Worm (Caenorhabditis elegans) whole organism, L4 larva: Measurements from ENCODE around the gene srh-204.
A peak's percentile ranks its signal among the peaks of the same experiment; 100 is the strongest.
"Not testable (repeated sequence)": the region's sequence is repeated elsewhere in the genome, so short reads cannot be mapped to it uniquely, and the experiment has no call there.

ENCODE experiments used
- F10B5.3 ChIP-seq: sonication (generic microtip); optimal IDR thresholded peaks from 2 replicates; lab custom pipeline; 2016; ENCODE audit warnings: mild to moderate bottlenecking, missing genetic modification characterization, missing compliant biosample characterization
- Y75B8A.6 ChIP-seq: fragments of 200-800 bp; sonication (Bioruptor generic); IDR thresholded peaks from 2 replicates; pipeline ENCODE4 v1.3.6; 2022; ENCODE audit warnings: missing genetic modification reagents, missing genetic modification characterization, missing compliant biosample characterization
- aha-1 ChIP-seq: fragments of 150-350 bp; peaks from one replicate; lab custom pipeline; 2014; ENCODE audit warnings: missing biosample characterization, missing genetic modification characterization
- ama-1 ChIP-seq: fragments of 150-350 bp; optimal IDR thresholded peaks from 2 replicates; lab custom pipeline; 2014; ENCODE audit warnings: inconsistent platforms, mixed read lengths
- ces-1 ChIP-seq: fragments of 150-350 bp; sonication (generic microtip); optimal IDR thresholded peaks from 4 replicates; lab custom pipeline; 2014; ENCODE audit warnings: missing biosample characterization, missing genetic modification reagents, missing genetic modification characterization
- ctbp-1 ChIP-seq: fragments of 200-800 bp; sonication (Bioruptor generic); IDR thresholded peaks from 2 replicates; pipeline ENCODE4 v1.3.6; 2022; ENCODE audit warnings: missing genetic modification reagents, missing genetic modification characterization, missing compliant biosample characterization
- daf-19 ChIP-seq: fragments of 200-800 bp; sonication (Bioruptor generic); conservative IDR thresholded peaks from 2 replicates; pipeline ENCODE4 v1.3.6; 2022; ENCODE audit warnings: missing genetic modification characterization, missing compliant biosample characterization
- dpl-1 ChIP-seq: fragments of 150-350 bp; optimal IDR thresholded peaks from 2 replicates; lab custom pipeline; 2014; ENCODE audit warnings: missing biosample characterization, missing genetic modification reagents, missing genetic modification characterization
- egl-27 ChIP-seq: sonication (generic microtip); optimal IDR thresholded peaks from 3 replicates; lab custom pipeline; 2017; ENCODE audit warnings: missing biosample characterization, missing genetic modification reagents, missing genetic modification characterization
- hlh-30 ChIP-seq: sonication (generic microtip); optimal IDR thresholded peaks from 2 replicates; lab custom pipeline; 2017; ENCODE audit warnings: antibody characterized with exemption, mild to moderate bottlenecking, missing genetic modification characterization, missing compliant biosample characterization; ENCODE audit not compliant: insufficient read depth
- hmg-1.1 ChIP-seq: fragments of 200-800 bp; sonication (Bioruptor generic); IDR thresholded peaks from 2 replicates; pipeline ENCODE4 v1.3.6; 2022; ENCODE audit warnings: missing genetic modification reagents, missing genetic modification characterization, missing compliant biosample characterization
- lin-1 ChIP-seq: fragments of 200-800 bp; sonication (Bioruptor generic); IDR thresholded peaks from 2 replicates; pipeline ENCODE4 v1.3.6; 2022; ENCODE audit warnings: missing genetic modification reagents, missing genetic modification characterization, missing compliant biosample characterization
- lin-39 ChIP-seq: fragments of 150-350 bp; optimal IDR thresholded peaks from 2 replicates; lab custom pipeline; 2014; ENCODE audit warnings: missing biosample characterization, missing genetic modification reagents, missing genetic modification characterization
- mdl-1 ChIP-seq, 2 experiments: fragments of 150-350 bp in 1 of 2; sonication (generic microtip) in 1 of 2; optimal IDR thresholded peaks; 2 replicates each; lab custom pipeline; 2014 to 2017; ENCODE audit warnings: missing biosample characterization in 2 of 2, missing genetic modification characterization in 2 of 2
- nhr-25 ChIP-seq: sonication (generic microtip); optimal IDR thresholded peaks from 2 replicates; lab custom pipeline; 2017; ENCODE audit warnings: missing genetic modification characterization, mild to moderate bottlenecking, missing compliant biosample characterization, antibody characterized with exemption, moderate library complexity, borderline replicate concordance; ENCODE audit not compliant: insufficient read depth
- pha-4 ChIP-seq, 2 experiments: fragments of 150-350 bp in 1 of 2; fragments of 200-800 bp in 1 of 2; sonication (Bioruptor generic) in 1 of 2; IDR thresholded peaks in 1 of 2; optimal IDR thresholded peaks in 1 of 2; 2 replicates each; pipeline versions ENCODE4 v1.3.6 to Lab custom; 2014 to 2022; ENCODE audit warnings: missing genetic modification characterization in 2 of 2, missing genetic modification reagents in 2 of 2, missing biosample characterization in 1 of 2, missing compliant biosample characterization in 1 of 2
- saeg-2 ChIP-seq: fragments of 200-800 bp; sonication (Bioruptor generic); IDR thresholded peaks from 2 replicates; pipeline ENCODE4 v1.3.6; 2022; ENCODE audit warnings: missing genetic modification reagents, missing genetic modification characterization, missing compliant biosample characterization
- snpc-1.2 ChIP-seq: fragments of 200-800 bp; sonication (Bioruptor generic); IDR thresholded peaks from 2 replicates; pipeline ENCODE4 v1.3.6; 2022; ENCODE audit warnings: missing genetic modification reagents, missing genetic modification characterization, missing compliant biosample characterization
- snpc-4 ChIP-seq: fragments of 150-350 bp; optimal IDR thresholded peaks from 2 replicates; lab custom pipeline; 2014; ENCODE audit warnings: missing biosample characterization, missing genetic modification characterization
- tag-97 ChIP-seq: fragments of 200-800 bp; sonication (Bioruptor generic); IDR thresholded peaks from 2 replicates; pipeline ENCODE4 v1.3.6; 2022; ENCODE audit warnings: missing genetic modification characterization, missing compliant biosample characterization
- tra-1 ChIP-seq: fragments of 200-800 bp; sonication (Bioruptor generic); IDR thresholded peaks from 2 replicates; pipeline ENCODE4 v1.3.6; 2022; ENCODE audit warnings: missing genetic modification reagents, missing genetic modification characterization, missing compliant biosample characterization
- unc-62 ChIP-seq, 3 experiments: fragments of 150-350 bp in 1 of 3; sonication (generic microtip); optimal IDR thresholded peaks in 2 of 3; peaks in 1 of 3; 1 replicate in 1 of 3; 2 replicates in 2 of 3; lab custom pipeline; 2014 to 2017; ENCODE audit warnings: missing biosample characterization in 3 of 3, missing genetic modification characterization in 3 of 3, missing genetic modification reagents in 3 of 3, missing genotype in 1 of 3
- zfp-2 ChIP-seq: sonication (generic microtip); optimal IDR thresholded peaks from 2 replicates; lab custom pipeline; 2016; ENCODE audit warnings: mild to moderate bottlenecking, missing genetic modification characterization, missing compliant biosample characterization
- zip-2 ChIP-seq: fragments of 150-350 bp; optimal IDR thresholded peaks from 2 replicates; lab custom pipeline; 2014; ENCODE audit warnings: missing biosample characterization, missing genetic modification characterization

srh-204 gene

DNA sequence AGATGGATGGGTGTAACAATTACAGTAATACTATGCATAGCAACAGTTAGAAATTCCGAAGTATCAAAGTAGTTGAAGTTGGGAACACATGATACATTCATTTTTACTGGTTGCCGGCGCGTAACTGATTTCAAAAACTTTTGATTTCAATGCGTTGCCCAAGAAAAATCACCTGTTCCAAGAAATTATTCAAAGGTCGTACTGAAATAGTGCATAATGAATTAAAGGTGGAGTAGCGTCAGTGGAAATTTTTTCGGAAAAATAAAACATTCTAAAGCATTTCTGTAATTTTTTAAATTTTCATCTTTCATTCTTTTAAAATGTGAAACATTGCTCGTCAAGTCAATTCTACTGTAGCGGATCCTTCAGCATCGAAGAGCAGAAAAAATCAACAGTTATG lies at the start of gene srh-204:
Gene srh-204 (minus strand): TSS at position 101 of the 400 bp plus-strand sequence.
- TF ChIP-seq mdl-1 (tag; optimal IDR thresholded peaks at IDR 0.05; lab: Kevin White, UChicago) = no peak
- TF ChIP-seq aha-1 (tag; lab: Kevin White, UChicago) = peak; percentile 86

- TF ChIP-seq egl-27 (tag; lab: Kevin White, UChicago); snpc-4 (tag; lab: Kevin White, UChicago); lin-1 (GFP tag; lab: Robert Waterston, UW): not testable (repeated sequence)
These were observed 44.5 kb upstream of the srh-204 start, which contains the start of gene srt-19 for ce11 chrV:4284737-4285136. Gene srt-19 (plus strand): TSS chrV:4285037.

DNA sequence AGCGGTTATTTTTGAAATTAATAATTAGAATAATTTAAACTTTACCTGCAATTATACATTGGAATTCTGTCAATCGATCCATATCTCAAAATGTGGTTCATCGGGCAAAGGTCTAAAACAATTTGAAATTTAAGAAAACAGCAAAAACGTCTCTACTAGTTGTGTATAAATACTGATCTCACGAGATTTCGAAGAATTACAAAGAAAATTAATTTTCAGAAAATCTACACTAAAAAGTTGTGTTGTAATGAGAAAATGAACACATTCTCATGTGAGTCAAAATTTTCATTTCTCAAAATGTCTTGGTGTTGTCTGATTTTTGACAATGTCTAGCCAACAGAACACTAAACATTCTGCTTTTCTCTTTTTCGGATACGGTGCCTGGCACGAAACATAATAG lies 41.5 kb upstream of the srh-204 start, which contains the start of gene srt-37:
Gene srt-37 (minus strand): TSS at position 101 of the 400 bp plus-strand sequence.
- TF ChIP-seq snpc-1.2 (GFP tag; lab: Robert Waterston, UW); F10B5.3 (tag; lab: Kevin White, UChicago); zip-2 (tag; lab: Kevin White, UChicago): not testable (repeated sequence)

ce11 chrV:4278735-4279134 lies 38.5 kb upstream of the srh-204 start, which contains the start of gene srt-20:
Gene srt-20 (minus strand): TSS chrV:4278835.
- TF ChIP-seq hmg-1.1; tag-97 (GFP tag; lab: Robert Waterston, UW); hlh-30 (tag; lab: Kevin White, UChicago): not testable (repeated sequence)

DNA sequence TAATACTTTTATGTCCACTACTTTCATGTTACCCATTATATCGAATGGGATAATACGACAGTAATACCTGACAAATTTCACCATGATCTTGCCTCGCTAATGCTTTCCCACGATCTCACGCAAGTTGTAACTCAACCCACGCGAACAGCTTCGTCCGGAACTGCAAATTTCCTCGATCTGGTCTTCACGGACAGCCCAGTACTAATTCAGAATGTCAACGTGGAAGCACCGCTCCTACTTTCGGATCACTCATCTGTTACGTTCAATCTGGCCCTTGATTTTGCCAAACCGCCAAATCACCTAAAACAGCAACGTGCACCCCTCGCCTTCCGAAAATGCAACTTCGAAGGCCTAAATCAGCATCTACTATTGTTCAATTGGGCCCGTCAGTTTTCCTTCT lies 33.2 kb upstream of the srh-204 start:
- TF ChIP-seq aha-1 (tag; lab: Kevin White, UChicago) = peak; percentile 40
- no peak for TF ChIP-seq snpc-4 (tag; lab: Kevin White, UChicago)
- peak in 1 of 2 experiments; percentile 91 for TF ChIP-seq unc-62 (GFP tag; optimal IDR thresholded peaks at IDR 0.05 in 1 of 2; lab: Kevin White, UChicago)
- TF ChIP-seq unc-62 (tag; optimal IDR thresholded peaks at IDR 0.05; lab: Kevin White, UChicago) = no peak
- TF ChIP-seq, all 104 proteins: peak for 2

ce11 chrV:4271258-4271657 lies 31.1 kb upstream of the srh-204 start, which contains the start of gene srt-38:
Gene srt-38 (minus strand): TSS chrV:4271358.
- not testable (repeated sequence) for TF ChIP-seq Y75B8A.6 (GFP tag; lab: Robert Waterston, UW); ces-1 (GFP tag; lab: Kevin White, UChicago); nhr-25 (tag; lab: Kevin White, UChicago)

ce11 chrV:4268213-4268612 lies 28.0 kb upstream of the srh-204 start, which contains the start of gene srt-36:
Gene srt-36 (minus strand): TSS chrV:4268313.
- TF ChIP-seq dpl-1 (GFP tag; lab: Kevin White, UChicago); ama-1 (lab: Kevin White, UChicago); hlh-30 (tag; lab: Kevin White, UChicago): not testable (repeated sequence)

ce11 chrV:4264516-4264915 lies 24.3 kb upstream of the srh-204 start, which contains the start of gene srt-35:
Gene srt-35 (minus strand): TSS chrV:4264616.
- TF ChIP-seq aha-1 (tag; lab: Kevin White, UChicago) (peak; percentile 46), pha-4 (GFP tag; IDR thresholded peaks at IDR 0.05; lab: Robert Waterston, UW) (no peak), pha-4 (tag; optimal IDR thresholded peaks at IDR 0.05; lab: Kevin White, UChicago) (no peak)

DNA sequence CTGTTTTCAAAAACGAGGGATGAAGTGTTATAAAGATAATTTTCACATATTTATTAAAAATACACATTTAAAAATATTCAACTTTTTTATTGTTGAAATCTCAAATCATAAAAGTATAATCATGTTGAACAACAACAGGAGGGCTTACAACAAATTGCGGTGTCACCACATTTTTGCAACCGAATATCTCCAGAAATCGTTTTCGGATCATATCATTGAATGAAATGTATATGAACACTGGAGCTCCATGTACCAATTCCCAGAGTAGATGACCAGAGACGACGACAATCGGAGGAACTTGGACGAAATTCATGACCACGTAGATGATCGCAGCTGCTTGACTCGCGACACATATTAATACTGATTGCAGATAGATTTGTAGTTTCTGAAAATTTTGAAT lies 21.2 kb upstream of the srh-204 start:
- no peak for TF ChIP-seq zfp-2 (tag; lab: Kevin White, UChicago)
- TF ChIP-seq lin-39 = no peak
- TF ChIP-seq tra-1 (GFP tag; lab: Robert Waterston, UW) = no peak
- no peak for TF ChIP-seq lin-1 (GFP tag; lab: Robert Waterston, UW)
- TF ChIP-seq daf-19 (GFP tag; lab: Robert Waterston, UW) = no peak
- no peak for TF ChIP-seq ctbp-1 (GFP tag; lab: Robert Waterston, UW)
- no peak for TF ChIP-seq snpc-4 (tag; lab: Kevin White, UChicago)
- no peak for TF ChIP-seq saeg-2 (GFP tag; lab: Robert Waterston, UW)
- TF ChIP-seq unc-62 (GFP tag; optimal IDR thresholded peaks at IDR 0.05 in 1 of 2; lab: Kevin White, UChicago) = peak in 1 of 2 experiments; percentile 92
- no peak for TF ChIP-seq unc-62 (tag; optimal IDR thresholded peaks at IDR 0.05; lab: Kevin White, UChicago)
